Fruit fly (Drosophila melanogaster): ENCODE data around the gene Stam.

dm6 chr2L:10869867-10870266 lies 11.5 kb downstream of the Stam start, which contains the start of gene CG12517:
- TF ChIP-seq Myc (optimal IDR thresholded peaks at IDR 0.05): no peak
- TF ChIP-seq Sin3A (optimal IDR thresholded peaks at IDR 0.05): no peak
- TF ChIP-seq psq (optimal IDR thresholded peaks at IDR 0.05): no peak
- TF ChIP-seq insv (optimal IDR thresholded peaks at IDR 0.05): no peak
- no peak for TF ChIP-seq ttk (optimal IDR thresholded peaks at IDR 0.05)
- no peak for TF ChIP-seq h (optimal IDR thresholded peaks at IDR 0.05)

Measured in Kc167 (cell line).